Worm (Caenorhabditis elegans): ENCODE measurements around the gene H20J04.6.

ce11 chrII:4367923-4368322, 44.9 kb downstream of the H20J04.6 start, which contains the start of gene try-9:
- no peak for TF ChIP-seq nhr-237 (tag; optimal IDR thresholded peaks at IDR 0.05)
- no peak for TF ChIP-seq elt-3 (tag; optimal IDR thresholded peaks at IDR 0.05)
- no peak for TF ChIP-seq mep-1 (tag; optimal IDR thresholded peaks at IDR 0.05)
- TF ChIP-seq pha-4 (tag; optimal IDR thresholded peaks at IDR 0.05) = no peak
- TF ChIP-seq unc-62 (GFP tag; optimal IDR thresholded peaks at IDR 0.05) = no peak
- no peak for TF ChIP-seq mab-5 (tag; optimal IDR thresholded peaks at IDR 0.05)
- TF ChIP-seq hlh-1 (tag; optimal IDR thresholded peaks at IDR 0.05) = no peak
- no peak for TF ChIP-seq flh-1 (GFP tag; optimal IDR thresholded peaks at IDR 0.05)
- no peak for TF ChIP-seq ztf-11 (tag; optimal IDR thresholded peaks at IDR 0.05)
- no peak for TF ChIP-seq blmp-1 (tag; optimal IDR thresholded peaks at IDR 0.05)
- no peak for TF ChIP-seq drap-1 (GFP tag; optimal IDR thresholded peaks at IDR 0.05)
- no peak for TF ChIP-seq elt-1 (tag; optimal IDR thresholded peaks at IDR 0.05; ENCODE audit: borderline replicate concordance, insufficient read depth)
- no peak for TF ChIP-seq lsy-2 (tag; optimal IDR thresholded peaks at IDR 0.05)
- TF ChIP-seq cnd-1 (tag; optimal IDR thresholded peaks at IDR 0.05) = no peak

Data from whole organism, mixed stage, embryonic.